Worm (Caenorhabditis elegans) whole organism, early embryonic: Measurements from ENCODE around the gene B0244.4.

ENCODE experiments used
- B0310.2 ChIP-seq: sonication (generic microtip); optimal IDR thresholded peaks from 2 replicates; lab custom pipeline; 2016; ENCODE audit warnings: mild to moderate bottlenecking, missing genetic modification characterization, missing compliant biosample characterization
- F13C5.2 ChIP-seq: sonication (generic microtip); optimal IDR thresholded peaks from 2 replicates; lab custom pipeline; 2017; ENCODE audit warnings: mild to moderate bottlenecking, missing genetic modification characterization, inconsistent platforms, missing compliant biosample characterization
- aly-1 ChIP-seq: sonication (generic microtip); optimal IDR thresholded peaks from 2 replicates; lab custom pipeline; 2016; ENCODE audit warnings: missing genetic modification characterization, missing compliant biosample characterization
- ama-1 ChIP-seq: fragments of 150-350 bp; optimal IDR thresholded peaks from 2 replicates; lab custom pipeline; 2014
- ceh-13 ChIP-seq: fragments of 200-800 bp; sonication (Bioruptor generic); optimal IDR thresholded peaks from 2 replicates; lab custom pipeline; 2018; ENCODE audit warnings: mild to moderate bottlenecking, missing genetic modification characterization, missing compliant biosample characterization
- ceh-36 ChIP-seq: sonication (generic microtip); optimal IDR thresholded peaks from 2 replicates; lab custom pipeline; 2016; ENCODE audit warnings: missing genetic modification characterization, inconsistent platforms, missing compliant biosample characterization
- ets-7 ChIP-seq: sonication (generic microtip); optimal IDR thresholded peaks from 2 replicates; lab custom pipeline; 2016; ENCODE audit warnings: missing genotype, missing genetic modification characterization, missing compliant biosample characterization
- flt-1 ChIP-seq: fragments of 200-800 bp; sonication (Bioruptor generic); IDR thresholded peaks from 2 replicates; pipeline ENCODE4 v1.3.6; 2022; ENCODE audit warnings: missing genetic modification characterization, missing compliant biosample characterization
- hmbx-1 ChIP-seq: sonication (generic microtip); optimal IDR thresholded peaks from 2 replicates; lab custom pipeline; 2016; ENCODE audit warnings: mild to moderate bottlenecking, missing genetic modification characterization, missing compliant biosample characterization
- hmg-4 ChIP-seq: fragments of 200-800 bp; sonication (Bioruptor generic); optimal IDR thresholded peaks from 2 replicates; lab custom pipeline; 2018; ENCODE audit warnings: mild to moderate bottlenecking, missing genetic modification characterization, missing compliant biosample characterization
- hnd-1 ChIP-seq: sonication (generic microtip); optimal IDR thresholded peaks from 2 replicates; lab custom pipeline; 2016; ENCODE audit warnings: missing genetic modification characterization, missing compliant biosample characterization
- pes-1 ChIP-seq: fragments of 200-800 bp; sonication (Bioruptor generic); IDR thresholded peaks from 2 replicates; pipeline ENCODE4 v1.3.6; 2022; ENCODE audit warnings: missing genetic modification reagents, missing genetic modification characterization, missing compliant biosample characterization
- scrt-1 ChIP-seq: fragments of 200-800 bp; sonication (Bioruptor generic); IDR thresholded peaks from 2 replicates; pipeline ENCODE4 v1.3.6; 2022; ENCODE audit warnings: missing genetic modification characterization, missing compliant biosample characterization
- sea-1 ChIP-seq: fragments of 200-800 bp; sonication (Bioruptor generic); conservative IDR thresholded peaks from 2 replicates; pipeline ENCODE4 v1.3.6; 2022; ENCODE audit warnings: missing genetic modification characterization, missing compliant biosample characterization
- tbx-11 ChIP-seq: fragments of 200-800 bp; sonication (Bioruptor generic); IDR thresholded peaks from 2 replicates; pipeline ENCODE4 v1.3.6; 2022; ENCODE audit warnings: missing genetic modification characterization, missing compliant biosample characterization
- tbx-37 ChIP-seq: fragments of 200-800 bp; sonication (Bioruptor generic); conservative IDR thresholded peaks from 2 replicates; pipeline ENCODE4 v1.3.6; 2022; ENCODE audit warnings: missing genetic modification reagents, missing genetic modification characterization, missing compliant biosample characterization
- tra-4 ChIP-seq: sonication (generic microtip); optimal IDR thresholded peaks from 2 replicates; lab custom pipeline; 2017; ENCODE audit warnings: missing genetic modification characterization, missing compliant biosample characterization

B0244.4 gene

DNA sequence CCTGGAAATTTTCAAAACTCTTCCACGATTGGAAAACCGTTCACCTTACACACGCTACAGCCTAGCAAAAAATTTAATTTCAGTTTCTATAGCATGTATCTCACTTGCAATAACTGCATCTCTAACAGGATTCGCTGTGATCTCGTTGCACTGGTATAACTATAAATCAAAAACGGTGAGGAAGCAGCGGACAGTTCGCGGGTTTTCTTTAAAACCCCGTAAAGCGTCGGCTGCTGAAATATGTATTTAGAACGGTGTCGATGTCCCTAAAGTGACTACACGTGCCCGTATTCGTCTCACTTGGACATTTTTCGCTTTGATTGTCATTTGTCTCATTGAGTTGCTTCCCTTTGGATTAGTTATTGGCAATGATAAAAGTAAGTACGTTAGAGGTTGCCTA lies 13.0 kb upstream of the B0244.4 start:
- no peak for TF ChIP-seq tbx-37 (GFP tag; lab: Robert Waterston, UW)
- no peak for TF ChIP-seq hmg-4 (GFP tag; lab: Kevin White, UChicago)
- no peak for TF ChIP-seq tra-4 (tag; lab: Kevin White, UChicago)
- TF ChIP-seq ceh-13 (GFP tag; lab: Kevin White, UChicago) = no peak
- TF ChIP-seq hnd-1 (tag; lab: Kevin White, UChicago) = no peak
- TF ChIP-seq pes-1 (GFP tag; lab: Robert Waterston, UW) = no peak

ce11 chrIII:5734905-5735304 lies 12.4 kb upstream of the B0244.4 start, which contains the start of gene B0244.10:
Gene B0244.10 (plus strand): TSS chrIII:5735158.
- TF ChIP-seq ets-7 (tag; lab: Kevin White, UChicago) (no peak), ceh-13 (GFP tag; lab: Kevin White, UChicago) (no peak), hmbx-1 (tag; lab: Kevin White, UChicago) (no peak), aly-1 (tag; lab: Kevin White, UChicago) (no peak), tra-4 (tag; lab: Kevin White, UChicago) (no peak), flt-1 (GFP tag; lab: Robert Waterston, UW) (no peak), hmg-4 (GFP tag; lab: Kevin White, UChicago) (no peak), B0310.2 (tag; lab: Kevin White, UChicago) (no peak), F13C5.2 (tag; lab: Kevin White, UChicago) (no peak), tbx-11 (GFP tag; lab: Robert Waterston, UW) (no peak), tbx-37 (GFP tag; lab: Robert Waterston, UW) (no peak), pes-1 (GFP tag; lab: Robert Waterston, UW) (no peak), hnd-1 (tag; lab: Kevin White, UChicago) (no peak)

DNA sequence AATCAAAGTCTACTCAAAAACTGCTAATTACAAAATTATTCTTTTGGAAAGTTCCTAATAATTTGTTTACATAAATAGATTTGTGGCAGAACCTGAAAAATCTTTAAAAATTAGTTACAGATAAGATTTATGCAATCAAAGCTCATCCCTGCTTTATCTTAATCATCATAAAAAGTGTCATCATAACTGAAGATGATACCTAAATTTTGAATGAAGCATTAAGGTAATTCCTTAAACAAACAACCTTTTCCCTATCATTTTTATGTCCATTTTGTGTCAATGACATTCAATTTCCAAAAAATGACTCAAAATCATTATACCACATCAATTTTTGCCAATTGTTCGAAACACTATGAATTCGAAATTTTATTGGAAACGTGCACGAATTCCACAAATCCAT lies 9.6 kb upstream of the B0244.4 start, which contains the start of gene B0244.6:
Gene B0244.6 (plus strand): TSS at position 301 of the 400 bp plus-strand sequence.
- no peak for TF ChIP-seq pes-1 (GFP tag; lab: Robert Waterston, UW)
- TF ChIP-seq B0310.2 (tag; lab: Kevin White, UChicago) = no peak
- no peak for TF ChIP-seq aly-1 (tag; lab: Kevin White, UChicago)
- no peak for TF ChIP-seq hmg-4 (GFP tag; lab: Kevin White, UChicago)
- no peak for TF ChIP-seq sea-1 (GFP tag; lab: Robert Waterston, UW)
- TF ChIP-seq tbx-37 (GFP tag; lab: Robert Waterston, UW) = no peak
- TF ChIP-seq flt-1 (GFP tag; lab: Robert Waterston, UW) = no peak
- TF ChIP-seq hmbx-1 (tag; lab: Kevin White, UChicago) = no peak
- no peak for TF ChIP-seq ama-1 (lab: Kevin White, UChicago)
- TF ChIP-seq ets-7 (tag; lab: Kevin White, UChicago) = no peak
- no peak for TF ChIP-seq scrt-1 (GFP tag; lab: Robert Waterston, UW)
- no peak for TF ChIP-seq hnd-1 (tag; lab: Kevin White, UChicago)
- TF ChIP-seq F13C5.2 (tag; lab: Kevin White, UChicago) = no peak
- TF ChIP-seq ceh-36 (tag; lab: Kevin White, UChicago) = no peak
- no peak for TF ChIP-seq ceh-13 (GFP tag; lab: Kevin White, UChicago)
- no peak for TF ChIP-seq tra-4 (tag; lab: Kevin White, UChicago)
- TF ChIP-seq tbx-11 (GFP tag; lab: Robert Waterston, UW) = no peak

DNA sequence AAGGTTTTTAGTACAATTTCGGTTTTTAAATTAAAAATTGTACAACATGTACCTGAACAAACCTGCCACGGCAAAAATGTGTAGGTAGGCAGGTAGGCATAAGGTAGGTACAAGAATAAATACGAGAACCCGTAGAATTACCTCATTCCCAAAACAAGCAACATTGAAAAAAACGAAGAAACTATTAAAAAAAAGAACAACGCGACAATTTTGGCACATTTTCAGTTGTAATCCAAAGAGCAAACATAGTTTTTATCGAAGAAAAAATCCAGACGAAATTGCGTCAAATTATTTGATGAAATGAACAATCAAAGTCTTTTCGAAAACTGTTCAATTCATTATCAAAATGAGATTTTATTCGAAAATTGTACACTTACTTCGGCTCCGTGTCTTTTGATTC lies 6.6 kb upstream of the B0244.4 start, which contains the start of gene B0244.16:
Gene B0244.16 (plus strand): TSS at position 301 of the 400 bp plus-strand sequence.
- no peak for TF ChIP-seq ceh-36 (tag; lab: Kevin White, UChicago)
- TF ChIP-seq hnd-1 (tag; lab: Kevin White, UChicago) = no peak
- no peak for TF ChIP-seq ama-1 (lab: Kevin White, UChicago)
- TF ChIP-seq flt-1 (GFP tag; lab: Robert Waterston, UW) = no peak
- TF ChIP-seq hmbx-1 (tag; lab: Kevin White, UChicago) = no peak
- no peak for TF ChIP-seq tbx-11 (GFP tag; lab: Robert Waterston, UW)
- no peak for TF ChIP-seq tbx-37 (GFP tag; lab: Robert Waterston, UW)
- no peak for TF ChIP-seq ceh-13 (GFP tag; lab: Kevin White, UChicago)
- TF ChIP-seq B0310.2 (tag; lab: Kevin White, UChicago) = no peak
- no peak for TF ChIP-seq pes-1 (GFP tag; lab: Robert Waterston, UW)
- no peak for TF ChIP-seq tra-4 (tag; lab: Kevin White, UChicago)
- TF ChIP-seq scrt-1 (GFP tag; lab: Robert Waterston, UW) = no peak
- no peak for TF ChIP-seq hmg-4 (GFP tag; lab: Kevin White, UChicago)
- no peak for TF ChIP-seq aly-1 (tag; lab: Kevin White, UChicago)
- no peak for TF ChIP-seq ets-7 (tag; lab: Kevin White, UChicago)
- no peak for TF ChIP-seq F13C5.2 (tag; lab: Kevin White, UChicago)

- TF ChIP-seq scrt-1 (GFP tag; lab: Robert Waterston, UW) = no peak
- no peak for TF ChIP-seq ama-1 (lab: Kevin White, UChicago)
- TF ChIP-seq flt-1 (GFP tag; lab: Robert Waterston, UW) = no peak
- TF ChIP-seq tbx-37 (GFP tag; lab: Robert Waterston, UW) = no peak
- TF ChIP-seq hmg-4 (GFP tag; lab: Kevin White, UChicago) = no peak
These were observed 4.2 kb upstream of the B0244.4 start, which contains the start of gene B0244.15 for ce11 chrIII:5743084-5743483. Gene B0244.15 (plus strand): TSS chrIII:5743384.

DNA sequence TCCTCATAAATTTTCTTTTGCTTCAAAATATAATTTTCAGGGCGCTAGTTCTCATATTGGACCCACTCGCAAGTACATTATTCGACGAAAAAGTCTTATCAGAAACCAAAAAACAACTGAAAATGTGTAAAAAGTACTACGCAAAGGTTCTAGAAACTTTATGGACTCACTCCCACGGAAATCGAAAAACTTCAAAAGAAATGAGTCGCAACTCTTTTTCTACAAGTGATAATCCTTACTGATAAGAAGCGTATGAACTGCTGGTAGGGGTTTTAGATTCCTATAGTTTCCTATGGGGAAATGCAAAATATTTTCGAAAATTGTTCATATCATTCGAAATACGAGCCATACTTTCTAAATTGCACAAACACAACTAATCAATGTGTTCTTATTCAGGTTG lies 2.7 kb upstream of the B0244.4 start, which contains the start of gene B0244.5:
Gene B0244.5 (plus strand): TSS at position 301 of the 400 bp plus-strand sequence.
- TF ChIP-seq hmg-4 (GFP tag; lab: Kevin White, UChicago) (no peak), tbx-11 (GFP tag; lab: Robert Waterston, UW) (no peak), tbx-37 (GFP tag; lab: Robert Waterston, UW) (no peak), hnd-1 (tag; lab: Kevin White, UChicago) (no peak), B0310.2 (tag; lab: Kevin White, UChicago) (no peak), pes-1 (GFP tag; lab: Robert Waterston, UW) (no peak), ets-7 (tag; lab: Kevin White, UChicago) (no peak), aly-1 (tag; lab: Kevin White, UChicago) (no peak)

- TF ChIP-seq flt-1 (GFP tag; lab: Robert Waterston, UW) = no peak
- TF ChIP-seq ceh-36 (tag; lab: Kevin White, UChicago) = no peak
These were observed 1.1 kb downstream of the B0244.4 start for ce11 chrIII:5748360-5748759.
